Worm (Caenorhabditis elegans) whole organism, L4/young adult: ENCODE results near the gene C08B6.8.

ENCODE experiments used
- W03F9.2 ChIP-seq: fragments of 150-350 bp; optimal IDR thresholded peaks from 2 replicates; lab custom pipeline; 2014; ENCODE audit warnings: missing biosample characterization, missing genetic modification characterization
- dao-5 ChIP-seq: sonication (generic microtip); optimal IDR thresholded peaks from 2 replicates; lab custom pipeline; 2016; ENCODE audit warnings: missing genotype, missing genetic modification characterization, moderate library complexity, missing compliant biosample characterization
- him-1 ChIP-seq: sonication (generic microtip); optimal IDR thresholded peaks from 2 replicates; lab custom pipeline; 2016; ENCODE audit warnings: missing genotype, missing genetic modification reagents, missing genetic modification characterization, missing compliant biosample characterization

Gene C08B6.8

ce11 chrV:10185719-10186118 is 51.3 kb downstream of the C08B6.8 start, which contains the start of gene ZK856.18:
Gene ZK856.18 (minus strand): TSS chrV:10186007.
- TF ChIP-seq dao-5 (tag; lab: Kevin White, UChicago) (no peak), W03F9.2 (tag; lab: Kevin White, UChicago) (no peak), him-1 (tag; lab: Kevin White, UChicago) (no peak)

- TF ChIP-seq W03F9.2 (tag; lab: Kevin White, UChicago): no peak
- TF ChIP-seq him-1 (tag; lab: Kevin White, UChicago): no peak
- no peak for TF ChIP-seq dao-5 (tag; lab: Kevin White, UChicago)
Measured at ce11 chrV:10190081-10190556, 55.7 kb downstream of the C08B6.8 start, which contains the start of gene ZK856.5. Gene ZK856.5 (minus strand): TSS chrV:10190131.

ce11 chrV:10191242-10191641 is 56.8 kb downstream of the C08B6.8 start:
- no peak for TF ChIP-seq dao-5 (tag; lab: Kevin White, UChicago)
- TF ChIP-seq him-1 (tag; lab: Kevin White, UChicago): no peak
- no peak for TF ChIP-seq W03F9.2 (tag; lab: Kevin White, UChicago)
